Fruit fly (Drosophila melanogaster): Measurements from ENCODE around the gene dind.

DNA sequence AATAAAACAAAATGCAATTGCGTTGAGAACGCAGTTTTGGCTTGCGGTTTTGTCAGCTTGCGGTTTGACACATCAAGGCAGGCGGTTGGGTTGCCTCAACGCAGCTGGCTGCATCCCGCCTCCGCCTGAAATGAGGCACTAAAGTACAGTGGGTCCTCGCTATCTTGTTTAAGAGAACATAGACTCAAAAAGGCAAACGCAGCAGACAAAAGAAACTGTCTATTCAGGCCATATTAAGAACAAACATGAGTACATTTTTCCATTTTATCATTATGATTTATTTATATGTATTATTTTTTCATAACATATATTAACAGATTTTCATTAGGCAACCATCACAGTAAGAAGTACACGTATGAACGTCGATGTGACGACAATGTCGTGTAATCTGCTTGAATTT, 37.7 kb downstream of the dind start:
- TF ChIP-seq psq (optimal IDR thresholded peaks at IDR 0.05) = no peak
- no peak for TF ChIP-seq CG8478 (optimal IDR thresholded peaks at IDR 0.05)
